Fruit fly (Drosophila melanogaster) whole organism, wandering third instar larva: ENCODE results near the gene CG13313.

ENCODE experiments used
- Abd-B ChIP-seq: fragments of >200 bp; optimal IDR thresholded peaks from 2 replicates; lab custom pipeline; 2017; ENCODE audit warnings: missing biosample characterization, missing genetic modification characterization
- CrebA ChIP-seq: fragments of 200-800 bp; sonication (Bioruptor generic); optimal IDR thresholded peaks from 2 replicates; lab custom pipeline; 2016; ENCODE audit warnings: missing biosample characterization, mild to moderate bottlenecking, missing genetic modification characterization, borderline replicate concordance
- Dfd ChIP-seq: fragments of >200 bp; optimal IDR thresholded peaks from 2 replicates; lab custom pipeline; 2017; ENCODE audit warnings: missing biosample characterization, missing genetic modification characterization
- Myc ChIP-seq: fragments of >200 bp; optimal IDR thresholded peaks from 2 replicates; lab custom pipeline; 2017
- OdsH ChIP-seq: fragments of 200-800 bp; sonication (Bioruptor generic); optimal IDR thresholded peaks from 2 replicates; lab custom pipeline; 2016; ENCODE audit warnings: missing biosample characterization, mild to moderate bottlenecking, missing genetic modification characterization
- Rel ChIP-seq, 2 experiments: fragments of 200-800 bp; sonication (Bioruptor generic) in 1 of 2; optimal IDR thresholded peaks; 2 replicates in 1 of 2; 3 replicates in 1 of 2; lab custom pipeline; 2016 to 2019; ENCODE audit warnings: mild to moderate bottlenecking in 2 of 2, missing biosample characterization in 2 of 2, missing genetic modification characterization in 2 of 2, moderate library complexity in 1 of 2
- dl ChIP-seq, 2 experiments: fragments of 175-275, 200-275 bp in 1 of 2; fragments of 200-275 bp in 1 of 2; sonication (Bioruptor generic); optimal IDR thresholded peaks; lab custom pipeline; 2018; ENCODE audit warnings: mild to moderate bottlenecking in 2 of 2, missing biosample characterization in 2 of 2, missing genetic modification characterization in 2 of 2, moderate library complexity in 2 of 2; ENCODE audit not compliant: partially characterized antibody in 2 of 2, insufficient read depth in 1 of 2
- dsf ChIP-seq: sonication (Bioruptor generic); optimal IDR thresholded peaks from 2 replicates; lab custom pipeline; 2016; ENCODE audit warnings: missing biosample characterization, missing genetic modification characterization, borderline replicate concordance
- ey ChIP-seq: fragments of 200-800 bp; sonication (Bioruptor generic); optimal IDR thresholded peaks from 2 replicates; lab custom pipeline; 2016; ENCODE audit warnings: missing biosample characterization, missing genetic modification characterization
- foxo ChIP-seq, 2 experiments: fragments of 200-800 bp; sonication (Bioruptor generic); optimal IDR thresholded peaks; 2 replicates in 1 of 2; 3 replicates in 1 of 2; lab custom pipeline; 2016 to 2017; ENCODE audit warnings: missing biosample characterization in 2 of 2, missing genetic modification characterization in 2 of 2
- pan ChIP-seq: fragments of >200 bp; optimal IDR thresholded peaks from 2 replicates; lab custom pipeline; 2017
- psq ChIP-seq: fragments of 200-800 bp; sonication (Bioruptor generic); optimal IDR thresholded peaks from 3 replicates; lab custom pipeline; 2017; ENCODE audit warnings: missing biosample characterization, mild to moderate bottlenecking, missing genetic modification characterization, moderate library complexity

DNA sequence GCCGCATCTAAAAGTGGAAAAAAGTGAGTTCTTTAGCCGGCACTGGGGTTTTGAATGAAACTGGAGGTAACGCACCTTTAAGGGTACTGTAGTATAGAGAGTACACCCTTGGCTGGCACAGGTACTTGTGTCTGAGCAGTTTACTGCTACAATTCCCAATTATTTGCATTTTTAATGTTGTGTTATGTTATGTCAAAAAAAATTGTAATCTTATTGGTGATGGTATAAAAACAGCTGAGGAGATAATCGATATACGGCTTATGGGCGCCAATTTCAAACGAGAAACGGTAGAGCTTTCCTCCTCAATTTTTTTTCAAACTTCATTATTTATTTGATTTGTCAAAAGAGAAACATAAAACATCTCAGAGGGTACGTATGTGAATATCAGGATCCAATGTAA lies 5.8 kb downstream of the CG13313 start, which contains the start of gene ValRS-m:
- no peak for TF ChIP-seq Rel (GFP tag; optimal IDR thresholded peaks at IDR 0.05; lab: Kevin White, UChicago)
- TF ChIP-seq Rel (tag; optimal IDR thresholded peaks at IDR 0.05; lab: Kevin White, UChicago) = no peak
- no peak for TF ChIP-seq Myc (lab: Kevin White, UChicago)
- no peak for TF ChIP-seq pan (lab: Kevin White, UChicago)
- TF ChIP-seq Abd-B (GFP tag; lab: Kevin White, UChicago) = no peak
- TF ChIP-seq OdsH (GFP tag; lab: Kevin White, UChicago) = no peak
- TF ChIP-seq CrebA (GFP tag; lab: Kevin White, UChicago) = no peak
- no peak for TF ChIP-seq psq
- no peak for TF ChIP-seq dl (GFP tag; optimal IDR thresholded peaks at IDR 0.05; lab: Kevin White, UChicago; ENCODE audit: insufficient read depth in 1 of 2, partially characterized antibody in 2 of 2)
- TF ChIP-seq dsf (GFP tag; lab: Kevin White, UChicago) = no peak
- TF ChIP-seq foxo (GFP tag; optimal IDR thresholded peaks at IDR 0.05; lab: Kevin White, UChicago) = no peak
- TF ChIP-seq Dfd (GFP tag; lab: Kevin White, UChicago) = no peak
- TF ChIP-seq ey (GFP tag; lab: Kevin White, UChicago) = no peak
